Worm (Caenorhabditis elegans) whole organism, L2 larva: ENCODE data around the gene F58B4.7.

Experiments used
- C34F6.9 ChIP-seq: fragments of 150-350 bp; optimal IDR thresholded peaks from 2 replicates; lab custom pipeline; 2014; ENCODE audit warnings: missing biosample characterization, missing genetic modification characterization
- F13H6.1 ChIP-seq: sonication (generic microtip); optimal IDR thresholded peaks from 2 replicates; lab custom pipeline; 2016; ENCODE audit warnings: missing genetic modification characterization, missing compliant biosample characterization
- R02D3.7 ChIP-seq: fragments of 150-350 bp; optimal IDR thresholded peaks from 2 replicates; lab custom pipeline; 2014; ENCODE audit warnings: missing biosample characterization, missing genetic modification characterization
- Y55F3AM.14 ChIP-seq: fragments of 200-800 bp; sonication (Bioruptor generic); optimal IDR thresholded peaks from 2 replicates; lab custom pipeline; 2018; ENCODE audit warnings: mild to moderate bottlenecking, missing genetic modification characterization, missing compliant biosample characterization
- aly-2 ChIP-seq: fragments of 150-350 bp; optimal IDR thresholded peaks from 2 replicates; lab custom pipeline; 2014; ENCODE audit warnings: missing biosample characterization, missing genetic modification characterization
- ama-1 ChIP-seq: fragments of 150-350 bp; optimal IDR thresholded peaks from 2 replicates; lab custom pipeline; 2018; ENCODE audit warnings: inconsistent platforms
- blmp-1 ChIP-seq: sonication (generic microtip); optimal IDR thresholded peaks from 2 replicates; lab custom pipeline; 2017; ENCODE audit warnings: missing genetic modification characterization, mild to moderate bottlenecking, missing compliant biosample characterization, antibody characterized with exemption, moderate library complexity; ENCODE audit not compliant: insufficient read depth
- ceh-82 ChIP-seq: fragments of 150-350 bp; optimal IDR thresholded peaks from 2 replicates; lab custom pipeline; 2014; ENCODE audit warnings: missing biosample characterization, missing genetic modification characterization
- crh-2 ChIP-seq: sonication (generic microtip); optimal IDR thresholded peaks from 2 replicates; lab custom pipeline; 2017; ENCODE audit warnings: missing biosample characterization, missing genetic modification characterization
- dmd-4 ChIP-seq: sonication (generic microtip); optimal IDR thresholded peaks from 2 replicates; lab custom pipeline; 2017; ENCODE audit warnings: missing biosample characterization, missing genetic modification characterization
- egl-27 ChIP-seq: sonication (generic microtip); optimal IDR thresholded peaks from 3 replicates; lab custom pipeline; 2017; ENCODE audit warnings: missing biosample characterization, missing genetic modification reagents, missing genetic modification characterization
- elt-1 ChIP-seq: fragments of 150-350 bp; optimal IDR thresholded peaks from 2 replicates; lab custom pipeline; 2014; ENCODE audit warnings: missing biosample characterization, missing genetic modification characterization
- elt-3 ChIP-seq: sonication (generic microtip); optimal IDR thresholded peaks from 2 replicates; lab custom pipeline; 2017; ENCODE audit warnings: missing biosample characterization, missing genetic modification characterization
- fos-1 ChIP-seq: fragments of 150-350 bp; optimal IDR thresholded peaks from 2 replicates; lab custom pipeline; 2014; ENCODE audit warnings: missing biosample characterization, missing genetic modification characterization
- gmeb-1 ChIP-seq: fragments of 150-350 bp; optimal IDR thresholded peaks from 2 replicates; lab custom pipeline; 2014; ENCODE audit warnings: missing biosample characterization, missing genetic modification characterization
- lin-11 ChIP-seq: fragments of 150-350 bp; sonication (generic microtip); optimal IDR thresholded peaks from 2 replicates; lab custom pipeline; 2014; ENCODE audit warnings: missing biosample characterization, missing genetic modification characterization, inconsistent platforms, mixed read lengths
- lin-13 ChIP-seq: fragments of 150-350 bp; optimal IDR thresholded peaks from 2 replicates; lab custom pipeline; 2014; ENCODE audit warnings: missing biosample characterization, missing genetic modification reagents, missing genetic modification characterization
- lin-39 ChIP-seq: fragments of 150-350 bp; optimal IDR thresholded peaks from 2 replicates; lab custom pipeline; 2014; ENCODE audit warnings: missing biosample characterization, missing genetic modification reagents, missing genetic modification characterization
- lsy-2 ChIP-seq, 2 experiments: fragments of 150-350 bp in 1 of 2; sonication (generic microtip) in 1 of 2; optimal IDR thresholded peaks; 2 replicates each; lab custom pipeline; 2014 to 2017; ENCODE audit warnings: missing biosample characterization in 2 of 2, missing genetic modification characterization in 2 of 2
- mab-5 ChIP-seq: fragments of 150-350 bp; optimal IDR thresholded peaks from 2 replicates; lab custom pipeline; 2014; ENCODE audit warnings: missing biosample characterization, missing genetic modification characterization
- mbf-1 ChIP-seq: sonication (generic microtip); optimal IDR thresholded peaks from 2 replicates; lab custom pipeline; 2017; ENCODE audit warnings: missing biosample characterization, missing genetic modification characterization
- nhr-10 ChIP-seq: sonication (generic microtip); optimal IDR thresholded peaks from 2 replicates; lab custom pipeline; 2017; ENCODE audit warnings: missing biosample characterization, missing genetic modification characterization
- nhr-12 ChIP-seq: fragments of 150-350 bp; optimal IDR thresholded peaks from 2 replicates; lab custom pipeline; 2014; ENCODE audit warnings: missing biosample characterization, missing genetic modification characterization
- nhr-129 ChIP-seq: fragments of 150-350 bp; optimal IDR thresholded peaks from 2 replicates; lab custom pipeline; 2014; ENCODE audit warnings: missing biosample characterization, missing genetic modification characterization
- nhr-21 ChIP-seq: fragments of 150-350 bp; optimal IDR thresholded peaks from 2 replicates; lab custom pipeline; 2014; ENCODE audit warnings: missing biosample characterization, missing genetic modification characterization
- nhr-23 ChIP-seq: fragments of 150-350 bp; optimal IDR thresholded peaks from 2 replicates; lab custom pipeline; 2014; ENCODE audit warnings: missing biosample characterization, missing genetic modification reagents, missing genetic modification characterization
- nhr-237 ChIP-seq: fragments of 150-350 bp; optimal IDR thresholded peaks from 2 replicates; lab custom pipeline; 2014; ENCODE audit warnings: missing biosample characterization, missing genetic modification characterization
- nhr-6 ChIP-seq: fragments of 150-350 bp; optimal IDR thresholded peaks from 2 replicates; lab custom pipeline; 2014; ENCODE audit warnings: missing biosample characterization, missing genetic modification characterization
- nhr-77 ChIP-seq: fragments of 150-350 bp; optimal IDR thresholded peaks from 2 replicates; lab custom pipeline; 2014; ENCODE audit warnings: missing biosample characterization, missing genetic modification characterization
- peb-1 ChIP-seq: fragments of 150-350 bp; optimal IDR thresholded peaks from 2 replicates; lab custom pipeline; 2014; ENCODE audit warnings: missing biosample characterization, missing genetic modification characterization
- skn-1 ChIP-seq: sonication (generic microtip); optimal IDR thresholded peaks from 2 replicates; lab custom pipeline; 2017; ENCODE audit warnings: missing biosample characterization, missing genetic modification characterization
- sma-3 ChIP-seq: sonication (generic microtip); optimal IDR thresholded peaks from 2 replicates; lab custom pipeline; 2016; ENCODE audit warnings: missing genetic modification reagents, missing genetic modification characterization, missing compliant biosample characterization
- sma-9 ChIP-seq, 2 experiments: fragments of 150-350 bp in 1 of 2; sonication (generic microtip) in 1 of 2; optimal IDR thresholded peaks; 2 replicates each; lab custom pipeline; 2014 to 2016; ENCODE audit warnings: missing genetic modification characterization in 2 of 2, mild to moderate bottlenecking in 1 of 2, missing biosample characterization in 1 of 2, missing compliant biosample characterization in 1 of 2, missing genetic modification reagents in 1 of 2, moderate library complexity in 1 of 2
- snpc-4 ChIP-seq: fragments of 150-350 bp; optimal IDR thresholded peaks from 2 replicates; lab custom pipeline; 2014; ENCODE audit warnings: missing biosample characterization, missing genetic modification characterization
- unc-39 ChIP-seq: fragments of 150-350 bp; optimal IDR thresholded peaks from 2 replicates; lab custom pipeline; 2014; ENCODE audit warnings: missing biosample characterization, missing genetic modification characterization
- unc-55 ChIP-seq: fragments of 150-350 bp; sonication (generic microtip); optimal IDR thresholded peaks from 3 replicates; lab custom pipeline; 2014; ENCODE audit warnings: missing biosample characterization, missing genetic modification reagents, missing genetic modification characterization
- unc-62 ChIP-seq: fragments of 150-350 bp; optimal IDR thresholded peaks from 2 replicates; lab custom pipeline; 2014; ENCODE audit warnings: missing biosample characterization, missing genetic modification reagents, missing genetic modification characterization
- ztf-11 ChIP-seq: sonication (generic microtip); optimal IDR thresholded peaks from 2 replicates; lab custom pipeline; 2017; ENCODE audit warnings: missing biosample characterization, missing genetic modification characterization

F58B4.7 gene

DNA sequence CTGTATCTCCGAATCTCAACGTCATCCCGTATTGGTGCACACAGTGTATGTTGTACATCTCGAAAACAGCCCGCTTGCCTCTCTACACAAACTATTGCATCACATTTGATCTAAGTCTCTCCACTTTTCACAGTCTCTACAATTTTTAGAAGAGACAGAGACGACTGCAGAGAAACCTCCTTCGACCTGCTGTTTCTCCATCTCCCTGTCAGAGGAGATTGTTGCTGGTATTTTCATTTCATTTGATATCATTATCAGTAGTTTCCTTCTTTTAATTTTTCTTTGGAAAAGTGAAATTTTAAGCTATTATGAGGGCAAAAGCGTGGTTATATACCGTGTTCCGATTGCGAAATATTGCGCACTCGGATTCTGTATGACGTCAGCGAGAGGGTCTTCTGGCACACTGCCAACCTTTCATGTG is 17.5 kb upstream of the F58B4.7 start (continued):
- TF ChIP-seq nhr-77 (tag; lab: Kevin White, UChicago) = no peak
- TF ChIP-seq fos-1 (tag; lab: Kevin White, UChicago) = peak; percentile 74
- peak; percentile 67 for TF ChIP-seq sma-9 (GFP tag; optimal IDR thresholded peaks at IDR 0.05; lab: Kevin White, UChicago)
- no peak for TF ChIP-seq sma-9 (tag; optimal IDR thresholded peaks at IDR 0.05; lab: Kevin White, UChicago)
- peak; percentile 75 for TF ChIP-seq skn-1 (tag; lab: Kevin White, UChicago)
- TF ChIP-seq lsy-2 (tag; optimal IDR thresholded peaks at IDR 0.05; lab: Kevin White, UChicago) = peak in 1 of 2 experiments; percentile 65
- no peak for TF ChIP-seq dmd-4 (tag; lab: Kevin White, UChicago)
- no peak for TF ChIP-seq elt-1
- peak; percentile 71 for TF ChIP-seq blmp-1 (tag; lab: Kevin White, UChicago)
- peak; percentile 100 for TF ChIP-seq nhr-129 (tag; lab: Kevin White, UChicago)
- TF ChIP-seq crh-2 (tag; lab: Kevin White, UChicago) = peak; percentile 81
- TF ChIP-seq aly-2 = no peak
- peak; percentile 77 for TF ChIP-seq Y55F3AM.14 (GFP tag; lab: Kevin White, UChicago)
- TF ChIP-seq sma-3 = peak; percentile 72
- TF ChIP-seq ama-1 (lab: Kevin White, UChicago) = peak; percentile 34
- peak; percentile 77 for TF ChIP-seq F13H6.1
- no peak for TF ChIP-seq unc-39 (tag; lab: Kevin White, UChicago)
- no peak for TF ChIP-seq snpc-4 (tag; lab: Kevin White, UChicago)
- no peak for TF ChIP-seq lin-11 (tag; lab: Kevin White, UChicago)
- TF ChIP-seq mbf-1 = no peak
- peak; percentile 75 for TF ChIP-seq egl-27 (tag; lab: Kevin White, UChicago)
- TF ChIP-seq unc-55 (GFP tag; lab: Kevin White, UChicago) = peak; percentile 59

DNA sequence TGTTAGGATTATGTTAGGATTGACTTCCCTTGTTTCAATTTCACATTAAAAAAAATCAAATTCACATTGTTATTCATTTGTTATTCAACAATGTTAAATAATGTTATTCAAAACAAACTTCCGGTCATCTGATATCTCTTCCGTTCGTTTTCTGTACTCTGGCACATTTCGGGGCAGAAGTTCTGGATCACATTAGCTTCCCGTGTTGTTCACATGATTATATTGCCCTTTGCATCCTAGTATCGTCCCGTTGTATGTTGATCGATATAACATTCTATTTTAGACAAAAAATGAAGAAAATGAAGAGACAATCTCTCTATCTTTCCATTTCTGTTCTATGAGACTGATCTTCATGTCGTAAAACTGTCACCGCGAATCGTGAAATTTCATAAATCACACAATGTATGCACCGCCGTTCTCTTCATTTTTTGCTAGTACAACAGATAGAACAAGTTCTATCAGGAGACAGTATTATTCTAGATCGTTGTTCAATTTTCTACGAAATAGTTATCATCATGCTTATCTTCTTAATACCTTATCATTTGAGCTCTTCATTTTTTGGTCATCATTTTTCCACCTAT is 17.0 kb upstream of the F58B4.7 start:
- TF ChIP-seq sma-9 (GFP tag; optimal IDR thresholded peaks at IDR 0.05; lab: Kevin White, UChicago) (peak; percentile 65), sma-9 (tag; optimal IDR thresholded peaks at IDR 0.05; lab: Kevin White, UChicago) (no peak), peb-1 (tag; lab: Kevin White, UChicago) (no peak), nhr-21 (tag; lab: Kevin White, UChicago) (peak; percentile 68), nhr-23 (tag; lab: Kevin White, UChicago) (no peak), ceh-82 (tag; lab: Kevin White, UChicago) (no peak), fos-1 (tag; lab: Kevin White, UChicago) (no peak), gmeb-1 (tag; lab: Kevin White, UChicago) (no peak), mab-5 (tag; lab: Kevin White, UChicago) (no peak), ztf-11 (tag; lab: Kevin White, UChicago) (no peak), F13H6.1 (no peak), unc-62 (GFP tag; lab: Kevin White, UChicago) (peak; percentile 24), nhr-10 (no peak), R02D3.7 (no peak), nhr-12 (tag; lab: Kevin White, UChicago) (no peak), elt-3 (no peak), Y55F3AM.14 (GFP tag; lab: Kevin White, UChicago) (no peak), dmd-4 (tag; lab: Kevin White, UChicago) (no peak), unc-55 (GFP tag; lab: Kevin White, UChicago) (no peak), lin-39 (tag; lab: Kevin White, UChicago) (no peak), ama-1 (lab: Kevin White, UChicago) (no peak), lin-13 (GFP tag; lab: Kevin White, UChicago) (no peak), nhr-6 (no peak), nhr-129 (tag; lab: Kevin White, UChicago) (no peak), crh-2 (tag; lab: Kevin White, UChicago) (no peak), nhr-237 (tag; lab: Kevin White, UChicago) (no peak), egl-27 (tag; lab: Kevin White, UChicago) (no peak)

DNA sequence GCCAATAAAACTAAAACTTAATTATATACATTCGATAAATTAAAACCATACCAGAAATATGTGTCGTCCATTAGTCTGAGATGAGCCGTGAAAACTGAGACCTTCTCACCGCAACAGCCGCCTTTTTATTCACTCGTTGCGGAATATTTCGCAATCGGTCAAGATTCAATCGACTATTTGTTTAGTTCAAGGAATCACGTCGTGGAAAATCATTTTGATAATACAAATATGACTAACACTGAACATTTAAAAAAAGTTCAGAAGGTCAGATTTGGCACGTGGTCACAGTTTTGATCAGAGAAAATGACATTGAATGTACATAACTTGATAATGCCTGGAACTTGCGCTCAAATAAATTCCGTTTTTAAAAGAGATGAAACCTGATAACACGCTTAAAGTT is 15.6 kb upstream of the F58B4.7 start, which contains the start of gene F17C11.11:
F17C11.11 (minus strand) TSS at position 79 of the 400 bp plus-strand sequence.
- TF ChIP-seq C34F6.9 (tag; lab: Kevin White, UChicago) (peak; percentile 28), nhr-12 (tag; lab: Kevin White, UChicago) (no peak), fos-1 (tag; lab: Kevin White, UChicago) (peak; percentile 58), unc-55 (GFP tag; lab: Kevin White, UChicago) (no peak), gmeb-1 (tag; lab: Kevin White, UChicago) (peak; percentile 23), nhr-21 (tag; lab: Kevin White, UChicago) (peak; percentile 20), ama-1 (lab: Kevin White, UChicago) (no peak), nhr-237 (tag; lab: Kevin White, UChicago) (no peak), unc-62 (GFP tag; lab: Kevin White, UChicago) (no peak), crh-2 (tag; lab: Kevin White, UChicago) (peak; percentile 47), F13H6.1 (peak; percentile 26), peb-1 (tag; lab: Kevin White, UChicago) (no peak), sma-9 (GFP tag; optimal IDR thresholded peaks at IDR 0.05; lab: Kevin White, UChicago) (peak; percentile 68), sma-9 (tag; optimal IDR thresholded peaks at IDR 0.05; lab: Kevin White, UChicago) (no peak), nhr-129 (tag; lab: Kevin White, UChicago) (peak; percentile 99)
- TF ChIP-seq, all 48 proteins: peak for 8
